Worm (Caenorhabditis elegans): ENCODE data around the gene snpc-1.1.

Gene snpc-1.1

ce11 chrII:7781102-7781616, at the start of gene snpc-1.1, which contains the start of gene spdl-1:
TSS of gene snpc-1.1 (minus strand) at chrII:7781301.
TSS of gene spdl-1 (plus strand) at chrII:7781566.
- TF ChIP-seq ceh-19 (GFP tag; optimal IDR thresholded peaks at IDR 0.05): no peak
- TF ChIP-seq unc-86 (tag; optimal IDR thresholded peaks at IDR 0.05): no peak
- TF ChIP-seq ceh-22 (tag; optimal IDR thresholded peaks at IDR 0.05): no peak
- no peak for TF ChIP-seq hlh-15 (tag; optimal IDR thresholded peaks at IDR 0.05)
- no peak for TF ChIP-seq fkh-6 (tag; optimal IDR thresholded peaks at IDR 0.05)
- TF ChIP-seq ceh-2 (tag; optimal IDR thresholded peaks at IDR 0.05): no peak
- no peak for TF ChIP-seq odd-2 (tag; optimal IDR thresholded peaks at IDR 0.05)
- no peak for TF ChIP-seq unc-55 (GFP tag; optimal IDR thresholded peaks at IDR 0.05)
- no peak for TF ChIP-seq ceh-31 (tag; optimal IDR thresholded peaks at IDR 0.05)
- TF ChIP-seq hlh-6 (tag; optimal IDR thresholded peaks at IDR 0.05): no peak
- TF ChIP-seq pros-1 (tag; optimal IDR thresholded peaks at IDR 0.05): no peak
- no peak for TF ChIP-seq ceh-9 (tag; optimal IDR thresholded peaks at IDR 0.05)
- TF ChIP-seq nfya-1 (tag; optimal IDR thresholded peaks at IDR 0.05): no peak

DNA sequence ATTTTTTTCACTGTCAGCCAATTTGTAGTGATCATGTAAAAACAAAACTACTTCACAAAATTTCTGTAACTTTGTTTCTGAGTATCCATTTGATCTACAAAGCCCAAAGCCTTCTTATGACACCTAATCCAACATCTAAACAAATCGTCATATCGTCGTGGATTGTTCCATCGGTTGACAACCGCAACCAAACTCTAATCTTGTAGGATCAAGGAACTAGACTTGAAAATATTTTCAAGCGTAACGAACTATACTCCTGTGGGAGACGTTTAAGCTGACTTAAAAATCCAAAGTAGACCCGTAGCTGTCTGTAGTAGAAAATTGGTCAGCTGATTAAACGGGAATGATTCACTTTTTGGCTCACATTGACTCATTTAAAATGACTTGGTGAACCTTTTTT, 48.5 kb upstream of the snpc-1.1 start:
- TF ChIP-seq ceh-9 (tag; optimal IDR thresholded peaks at IDR 0.05) (no peak), ztf-16 (tag; optimal IDR thresholded peaks at IDR 0.05) (no peak), nfya-1 (tag; optimal IDR thresholded peaks at IDR 0.05) (no peak), sdc-2 (tag; optimal IDR thresholded peaks at IDR 0.05) (no peak), nhr-11 (tag; optimal IDR thresholded peaks at IDR 0.05) (no peak), pqm-1 (tag; optimal IDR thresholded peaks at IDR 0.05) (no peak)

DNA sequence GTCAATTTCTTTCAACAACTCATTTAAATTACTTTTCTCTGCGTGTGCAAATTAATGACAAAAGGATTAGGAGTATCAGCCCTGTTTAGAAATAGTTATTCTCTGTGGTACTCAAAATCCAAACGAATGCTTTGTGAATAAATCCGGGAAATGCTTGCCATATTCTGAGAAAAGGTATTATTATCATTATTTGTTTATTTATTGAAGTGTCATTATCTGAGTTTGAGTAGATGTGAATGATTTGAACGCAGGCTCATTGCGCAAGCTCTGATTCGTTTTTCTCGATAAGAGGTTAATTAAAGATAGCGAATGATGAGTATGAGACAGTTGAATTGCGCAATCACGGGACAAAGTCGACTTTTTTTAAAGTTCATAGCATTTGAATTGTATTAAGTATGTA, 46.8 kb upstream of the snpc-1.1 start:
- no peak for TF ChIP-seq lin-11 (tag; optimal IDR thresholded peaks at IDR 0.05)
- TF ChIP-seq hlh-8 (tag; optimal IDR thresholded peaks at IDR 0.05): no peak
- no peak for TF ChIP-seq elt-4 (tag; optimal IDR thresholded peaks at IDR 0.05)
- TF ChIP-seq F13H6.1 (tag; optimal IDR thresholded peaks at IDR 0.05): no peak
- no peak for TF ChIP-seq ceh-14 (tag; optimal IDR thresholded peaks at IDR 0.05)
- TF ChIP-seq elt-2 (tag; optimal IDR thresholded peaks at IDR 0.05): peak; percentile 93
- no peak for TF ChIP-seq pros-1 (tag; optimal IDR thresholded peaks at IDR 0.05)

- TF ChIP-seq T23F11.4 (GFP tag; optimal IDR thresholded peaks at IDR 0.05): no peak
- no peak for TF ChIP-seq madf-2 (tag; optimal IDR thresholded peaks at IDR 0.05)
- no peak for TF ChIP-seq elt-2 (tag; optimal IDR thresholded peaks at IDR 0.05)
- TF ChIP-seq unc-42 (tag; optimal IDR thresholded peaks at IDR 0.05): no peak
- TF ChIP-seq pag-3 (tag; optimal IDR thresholded peaks at IDR 0.05; ENCODE audit: borderline replicate concordance): no peak
- TF ChIP-seq fax-1 (tag; optimal IDR thresholded peaks at IDR 0.05): no peak
- no peak for TF ChIP-seq pha-2 (tag; optimal IDR thresholded peaks at IDR 0.05)
- no peak for TF ChIP-seq che-1 (tag; optimal IDR thresholded peaks at IDR 0.05)
- TF ChIP-seq fkh-10 (GFP tag; optimal IDR thresholded peaks at IDR 0.05): no peak
These were observed 44.0 kb upstream of the snpc-1.1 start, which contains the start of gene srw-62 for ce11 chrII:7825107-7825506. TSS of gene srw-62 (plus strand) at chrII:7825407.

- TF ChIP-seq unc-3 (GFP tag; conservative IDR thresholded peaks at IDR 0.05) (no peak), unc-3 (tag; optimal IDR thresholded peaks at IDR 0.05) (no peak), ceh-18 (tag; optimal IDR thresholded peaks at IDR 0.05) (no peak), pag-3 (tag; optimal IDR thresholded peaks at IDR 0.05; ENCODE audit: borderline replicate concordance) (no peak), syd-9 (tag; optimal IDR thresholded peaks at IDR 0.05) (no peak), pros-1 (tag; optimal IDR thresholded peaks at IDR 0.05) (no peak), sox-2 (GFP tag; IDR thresholded peaks at IDR 0.05) (no peak), eyg-1 (tag; optimal IDR thresholded peaks at IDR 0.05) (no peak), gmeb-2 (tag; optimal IDR thresholded peaks at IDR 0.05) (no peak), sdc-2 (tag; optimal IDR thresholded peaks at IDR 0.05) (no peak), ets-4 (tag; optimal IDR thresholded peaks at IDR 0.05) (no peak), tbx-7 (tag; optimal IDR thresholded peaks at IDR 0.05) (no peak), ztf-16 (tag; optimal IDR thresholded peaks at IDR 0.05) (no peak), dmd-4 (tag; optimal IDR thresholded peaks at IDR 0.05; ENCODE audit: borderline replicate concordance) (no peak)
These were observed 41.4 kb upstream of the snpc-1.1 start, which contains the start of gene irld-47 for ce11 chrII:7822454-7822853. TSS of gene irld-47 (minus strand) at chrII:7822554.

Measured in whole organism, late embryonic.